Fruit fly (Drosophila melanogaster) whole organism, embryonic: ENCODE measurements around the gene eya.

Experiments
- Ada2b ChIP-seq: fragments of 200-800 bp; sonication (Bioruptor generic); IDR thresholded peaks from 2 replicates; pipeline ENCODE4 v1.3.6; 2022; ENCODE audit warnings: missing biosample characterization, missing genetic modification characterization
- Adf1 ChIP-seq: fragments of 200-800 bp; sonication (Bioruptor generic); IDR thresholded peaks from 2 replicates; pipeline ENCODE4 v1.3.6; 2022; ENCODE audit warnings: missing biosample characterization, missing genetic modification characterization
- Antp ChIP-seq: fragments of 200-800 bp; sonication (Bioruptor generic); optimal IDR thresholded peaks from 3 replicates; lab custom pipeline; 2016; ENCODE audit warnings: missing biosample characterization, missing genetic modification characterization
- B-H1 ChIP-seq: fragments of 200-800 bp; sonication (Bioruptor generic); IDR thresholded peaks from 3 replicates; pipeline ENCODE4 v1.3.6; 2022; ENCODE audit warnings: missing biosample characterization, missing genetic modification characterization
- BEAF-32 ChIP-seq: fragments of 200-800 bp; sonication (Bioruptor generic); optimal IDR thresholded peaks from 3 replicates; lab custom pipeline; 2017; ENCODE audit warnings: missing biosample characterization, missing genetic modification characterization, mild to moderate bottlenecking, moderate library complexity, missing genetic modification reagents
- Bgb ChIP-seq: fragments of 200-800 bp; sonication (Bioruptor generic); IDR thresholded peaks from 2 replicates; pipeline ENCODE4 v1.3.6; 2022; ENCODE audit warnings: missing biosample characterization, missing genetic modification characterization; ENCODE audit not compliant: partially characterized antibody
- CG10209 ChIP-seq: fragments of 200-800 bp; sonication (Bioruptor generic); optimal IDR thresholded peaks from 3 replicates; lab custom pipeline; 2017; ENCODE audit warnings: missing biosample characterization, mild to moderate bottlenecking, missing genetic modification characterization, missing genetic modification reagents
- CG10654 ChIP-seq: fragments of 200-800 bp; sonication (Bioruptor generic); optimal IDR thresholded peaks from 2 replicates; lab custom pipeline; 2016; ENCODE audit warnings: missing biosample characterization, missing genetic modification characterization
- CG11093 ChIP-seq: fragments of 200-800 bp; sonication (Bioruptor generic); IDR thresholded peaks from 3 replicates; pipeline ENCODE4 v1.3.6; 2022; ENCODE audit warnings: missing biosample characterization, missing genetic modification characterization
- CG11247 ChIP-seq: fragments of 200-800 bp; sonication (Bioruptor generic); IDR thresholded peaks from 2 replicates; pipeline ENCODE4 v1.3.6; 2022; ENCODE audit warnings: missing biosample characterization, missing genetic modification characterization
- CG12155 ChIP-seq: fragments of 200-800 bp; sonication (Bioruptor generic); optimal IDR thresholded peaks from 3 replicates; lab custom pipeline; 2016; ENCODE audit warnings: missing biosample characterization, missing genetic modification characterization
- CG13296 ChIP-seq: fragments of 200-800 bp; sonication (Bioruptor generic); optimal IDR thresholded peaks from 3 replicates; lab custom pipeline; 2018; ENCODE audit warnings: missing biosample characterization, mild to moderate bottlenecking, missing genetic modification characterization
- CG13624 ChIP-seq: fragments of 200-800 bp; sonication (Bioruptor generic); optimal IDR thresholded peaks from 2 replicates; lab custom pipeline; 2016; ENCODE audit warnings: missing biosample characterization, missing genetic modification characterization
- CG17328 ChIP-seq: fragments of 200-800 bp; sonication (Bioruptor generic); IDR thresholded peaks from 2 replicates; pipeline ENCODE4 v1.3.6; 2022; ENCODE audit warnings: missing biosample characterization, missing genetic modification characterization
- CG1792 ChIP-seq: fragments of 200-800 bp; sonication (Bioruptor generic); optimal IDR thresholded peaks from 2 replicates; lab custom pipeline; 2016; ENCODE audit warnings: missing biosample characterization, missing genetic modification characterization
- CG18764 ChIP-seq: fragments of 200-800 bp; sonication (Bioruptor generic); optimal IDR thresholded peaks from 3 replicates; lab custom pipeline; 2016; ENCODE audit warnings: missing biosample characterization, missing genetic modification characterization
- CG3407 ChIP-seq: fragments of 200-800 bp; sonication (Bioruptor generic); optimal IDR thresholded peaks from 2 replicates; lab custom pipeline; 2018; ENCODE audit warnings: missing biosample characterization, mild to moderate bottlenecking, missing genetic modification characterization
- CG4424 ChIP-seq: fragments of 200-800 bp; sonication (Bioruptor generic); optimal IDR thresholded peaks from 3 replicates; lab custom pipeline; 2016; ENCODE audit warnings: missing biosample characterization, missing genetic modification characterization
- CG6854 ChIP-seq: fragments of 200-800 bp; sonication (Bioruptor generic); optimal IDR thresholded peaks from 3 replicates; lab custom pipeline; 2017; ENCODE audit warnings: missing biosample characterization, mild to moderate bottlenecking, missing genetic modification characterization
- CG7786 ChIP-seq: fragments of 200-800 bp; sonication (Bioruptor generic); optimal IDR thresholded peaks from 2 replicates; lab custom pipeline; 2016; ENCODE audit warnings: missing biosample characterization, missing genetic modification characterization
- CG9876 ChIP-seq: fragments of 200-800 bp; sonication (Bioruptor generic); optimal IDR thresholded peaks from 2 replicates; lab custom pipeline; 2016; ENCODE audit warnings: missing biosample characterization, missing genetic modification characterization
- D ChIP-seq, 2 experiments: fragments of 200-800 bp in 1 of 2; fragments of >200 bp in 1 of 2; sonication (Bioruptor generic) in 1 of 2; optimal IDR thresholded peaks; 2 replicates in 1 of 2; 3 replicates in 1 of 2; lab custom pipeline; 2017; ENCODE audit warnings: mild to moderate bottlenecking in 1 of 2, missing biosample characterization in 1 of 2, missing genetic modification characterization in 1 of 2, missing genetic modification reagents in 1 of 2
- D19A ChIP-seq: fragments of 200-800 bp; optimal IDR thresholded peaks from 3 replicates; lab custom pipeline; 2019; ENCODE audit warnings: missing biosample characterization, mild to moderate bottlenecking, missing genetic modification characterization, moderate library complexity
- Dbx ChIP-seq: fragments of 200-800 bp; sonication (Bioruptor generic); IDR thresholded peaks from 3 replicates; pipeline ENCODE4 v1.3.6; 2022; ENCODE audit warnings: missing biosample characterization, missing genetic modification characterization
- Dref ChIP-seq: fragments of 200-800 bp; sonication (Bioruptor generic); IDR thresholded peaks from 2 replicates; pipeline ENCODE4 v1.3.6; 2022; ENCODE audit warnings: missing biosample characterization, missing genetic modification characterization
- Fer1 ChIP-seq: fragments of 200-800 bp; sonication (Bioruptor generic); optimal IDR thresholded peaks from 2 replicates; lab custom pipeline; 2017; ENCODE audit warnings: missing biosample characterization, mild to moderate bottlenecking, missing genetic modification characterization
- Fer3 ChIP-seq: fragments of 200-800 bp; sonication (Bioruptor generic); optimal IDR thresholded peaks from 2 replicates; lab custom pipeline; 2018; ENCODE audit warnings: missing biosample characterization, mild to moderate bottlenecking, missing genetic modification characterization, moderate library complexity
- HmgD ChIP-seq: fragments of 200-800 bp; sonication (Bioruptor generic); optimal IDR thresholded peaks from 3 replicates; lab custom pipeline; 2016; ENCODE audit warnings: missing biosample characterization, missing genetic modification characterization
- HmgZ ChIP-seq: fragments of 200-800 bp; sonication (Bioruptor generic); optimal IDR thresholded peaks from 2 replicates; lab custom pipeline; 2018; ENCODE audit warnings: missing biosample characterization, mild to moderate bottlenecking, missing genetic modification characterization
- YL-1 ChIP-seq: fragments of 200-800 bp; sonication (Bioruptor generic); optimal IDR thresholded peaks from 3 replicates; lab custom pipeline; 2017; ENCODE audit warnings: missing biosample characterization, mild to moderate bottlenecking, missing genetic modification characterization
- ab ChIP-seq: fragments of 200-800 bp; sonication (Bioruptor generic); optimal IDR thresholded peaks from 2 replicates; lab custom pipeline; 2016; ENCODE audit warnings: missing biosample characterization, missing genetic modification characterization
- amos ChIP-seq: fragments of 200-800 bp; sonication (Bioruptor generic); IDR thresholded peaks from 2 replicates; pipeline ENCODE4 v1.3.6; 2022; ENCODE audit warnings: missing biosample characterization, missing genetic modification characterization; ENCODE audit not compliant: partially characterized antibody
- ap ChIP-seq: fragments of 200-800 bp; sonication (Bioruptor generic); IDR thresholded peaks from 2 replicates; pipeline ENCODE4 v1.3.6; 2022; ENCODE audit warnings: missing biosample characterization, missing genetic modification characterization
- bbx ChIP-seq: fragments of 200-800 bp; sonication (Bioruptor generic); IDR thresholded peaks from 2 replicates; pipeline ENCODE4 v1.3.6; 2022; ENCODE audit warnings: missing biosample characterization, missing genetic modification characterization; ENCODE audit not compliant: partially characterized antibody
- cad ChIP-seq: fragments of >200 bp; optimal IDR thresholded peaks from 2 replicates; lab custom pipeline; 2017; ENCODE audit warnings: missing biosample characterization, missing genetic modification characterization
- cwo ChIP-seq: fragments of 200-800 bp; sonication (Bioruptor generic); optimal IDR thresholded peaks from 3 replicates; lab custom pipeline; 2017; ENCODE audit warnings: missing biosample characterization, missing genetic modification characterization, mild to moderate bottlenecking, moderate library complexity, missing genetic modification reagents
- dan ChIP-seq: fragments of 200-800 bp; sonication (Bioruptor generic); IDR thresholded peaks from 2 replicates; pipeline ENCODE4 v1.3.6; 2022; ENCODE audit warnings: missing biosample characterization, missing genetic modification characterization
- eve ChIP-seq, 2 experiments: fragments of >200 bp; optimal IDR thresholded peaks; 2 replicates each; lab custom pipeline; 2017; ENCODE audit warnings: missing biosample characterization in 2 of 2, missing genetic modification characterization in 2 of 2
- gce ChIP-seq: fragments of 200-800 bp; sonication (Bioruptor generic); IDR thresholded peaks from 3 replicates; pipeline ENCODE4 v1.3.6; 2022; ENCODE audit warnings: missing biosample characterization, missing genetic modification characterization
- gem ChIP-seq: fragments of 200-800 bp; sonication (Bioruptor generic); optimal IDR thresholded peaks from 2 replicates; lab custom pipeline; 2019; ENCODE audit warnings: missing biosample characterization, mild to moderate bottlenecking, missing genetic modification characterization, moderate library complexity
- kay ChIP-seq: fragments of 200-800 bp; sonication (Bioruptor generic); optimal IDR thresholded peaks from 2 replicates; lab custom pipeline; 2016; ENCODE audit warnings: missing biosample characterization, missing genetic modification characterization
- ken ChIP-seq: fragments of 200-800 bp; sonication (Bioruptor generic); IDR thresholded peaks from 3 replicates; pipeline ENCODE4 v1.3.6; 2022; ENCODE audit warnings: missing biosample characterization, missing genetic modification characterization
- lmd ChIP-seq: fragments of 200-800 bp; sonication (Bioruptor generic); IDR thresholded peaks from 2 replicates; pipeline ENCODE4 v1.3.6; 2022; ENCODE audit warnings: missing biosample characterization, missing genetic modification characterization
- ro ChIP-seq: fragments of 200-800 bp; sonication (Bioruptor generic); IDR thresholded peaks from 2 replicates; pipeline ENCODE4 v1.3.6; 2022; ENCODE audit warnings: missing biosample characterization, missing genetic modification characterization
- sima ChIP-seq: fragments of 200-800 bp; sonication (Bioruptor generic); optimal IDR thresholded peaks from 2 replicates; lab custom pipeline; 2016; ENCODE audit warnings: missing biosample characterization, missing genetic modification characterization
- sna ChIP-seq: fragments of 200-800 bp; sonication (Bioruptor generic); IDR thresholded peaks from 2 replicates; pipeline ENCODE4 v1.3.6; 2022; ENCODE audit warnings: missing biosample characterization, missing genetic modification characterization; ENCODE audit not compliant: partially characterized antibody
- sug ChIP-seq: fragments of 200-800 bp; optimal IDR thresholded peaks from 2 replicates; lab custom pipeline; 2019; ENCODE audit warnings: missing biosample characterization, mild to moderate bottlenecking, missing genetic modification characterization, moderate library complexity
- wor ChIP-seq: fragments of 200-800 bp; sonication (Bioruptor generic); IDR thresholded peaks from 2 replicates; pipeline ENCODE4 v1.3.6; 2022; ENCODE audit warnings: missing biosample characterization, missing genetic modification characterization
- yki ChIP-seq: fragments of >200 bp; optimal IDR thresholded peaks from 3 replicates; lab custom pipeline; 2018

eya gene

dm6 chr2L:6557429-6558384 lies 10.9 kb upstream of the eya start, which contains the start of the genes IFT52 and COX5B (continued):
- TF ChIP-seq D (optimal IDR thresholded peaks at IDR 0.05; lab: Kevin White, UChicago) (no peak), D (GFP tag; optimal IDR thresholded peaks at IDR 0.05; lab: Kevin White, UChicago) (no peak), B-H1 (GFP tag; lab: Robert Waterston, UW) (no peak), CG18764 (GFP tag; lab: Kevin White, UChicago) (peak; percentile 69), Fer1 (peak; percentile 52), D19A (peak; percentile 33), Fer3 (tag; lab: Kevin White, UChicago) (peak; percentile 52), ab (GFP tag; lab: Kevin White, UChicago) (no peak), sima (GFP tag; lab: Kevin White, UChicago) (no peak), CG10209 (GFP tag; lab: Kevin White, UChicago) (peak; percentile 58), CG17328 (GFP tag; lab: Robert Waterston, UW) (peak; percentile 46), gem (tag; lab: Kevin White, UChicago) (peak; percentile 21), amos (GFP tag; lab: Robert Waterston, UW) (peak; percentile 60), HmgZ (tag; lab: Kevin White, UChicago) (peak; percentile 32), CG6854 (GFP tag; lab: Kevin White, UChicago) (no peak), Bgb (GFP tag; lab: Robert Waterston, UW) (peak; percentile 57), HmgD (GFP tag; lab: Kevin White, UChicago) (no peak), eve (GFP tag; optimal IDR thresholded peaks at IDR 0.05; lab: Kevin White, UChicago) (no peak), sug (tag; lab: Kevin White, UChicago) (peak; percentile 60), ken (GFP tag; lab: Robert Waterston, UW) (peak; percentile 82), Adf1 (GFP tag; lab: Robert Waterston, UW) (no peak), CG10654 (GFP tag; lab: Kevin White, UChicago) (peak; percentile 69), CG11093 (GFP tag; lab: Robert Waterston, UW) (no peak), ap (GFP tag; lab: Robert Waterston, UW) (no peak), cad (GFP tag; lab: Kevin White, UChicago) (no peak), CG4424 (GFP tag; lab: Kevin White, UChicago) (peak; percentile 75), ro (no peak), CG9876 (GFP tag; lab: Kevin White, UChicago) (no peak), wor (GFP tag; lab: Robert Waterston, UW) (no peak), CG11247 (GFP tag; lab: Robert Waterston, UW) (peak; percentile 70), Ada2b (GFP tag; lab: Robert Waterston, UW) (peak; percentile 46), gce (GFP tag; lab: Robert Waterston, UW) (0 out of 3 replicates have a peak, but pooled peaks have one; percentile 28), BEAF-32 (GFP tag; lab: Kevin White, UChicago) (peak; percentile 62), Dref (GFP tag; lab: Robert Waterston, UW) (peak; percentile 63), CG12155 (GFP tag; lab: Kevin White, UChicago) (peak; percentile 71), CG1792 (GFP tag; lab: Kevin White, UChicago) (peak; percentile 38), Dbx (GFP tag; lab: Robert Waterston, UW) (peak; percentile 87), yki (no peak), Antp (peak; percentile 66), CG13296 (GFP tag; lab: Kevin White, UChicago) (no peak), CG3407 (no peak), sna (GFP tag; lab: Robert Waterston, UW) (no peak; the same call in 1 of the 2 replicates), YL-1 (peak; percentile 48), bbx (GFP tag; lab: Robert Waterston, UW) (peak; percentile 48), CG13624 (peak; percentile 76), cwo (GFP tag; lab: Kevin White, UChicago) (no peak), CG7786 (GFP tag; lab: Kevin White, UChicago) (no peak), kay (GFP tag; lab: Kevin White, UChicago) (peak; percentile 15), lmd (GFP tag; lab: Robert Waterston, UW) (peak; percentile 68), dan (no peak)
